Fruit fly (Drosophila melanogaster) S2 (cell line): ENCODE data around the gene CG6569.

ENCODE experiments used
- CG8478 ChIP-seq: fragments of >200 bp; optimal IDR thresholded peaks from 2 replicates; lab custom pipeline; 2018
- CTCF ChIP-seq, 2 experiments: fragments of >200 bp; optimal IDR thresholded peaks; 2 replicates each; lab custom pipeline; 2018

DNA sequence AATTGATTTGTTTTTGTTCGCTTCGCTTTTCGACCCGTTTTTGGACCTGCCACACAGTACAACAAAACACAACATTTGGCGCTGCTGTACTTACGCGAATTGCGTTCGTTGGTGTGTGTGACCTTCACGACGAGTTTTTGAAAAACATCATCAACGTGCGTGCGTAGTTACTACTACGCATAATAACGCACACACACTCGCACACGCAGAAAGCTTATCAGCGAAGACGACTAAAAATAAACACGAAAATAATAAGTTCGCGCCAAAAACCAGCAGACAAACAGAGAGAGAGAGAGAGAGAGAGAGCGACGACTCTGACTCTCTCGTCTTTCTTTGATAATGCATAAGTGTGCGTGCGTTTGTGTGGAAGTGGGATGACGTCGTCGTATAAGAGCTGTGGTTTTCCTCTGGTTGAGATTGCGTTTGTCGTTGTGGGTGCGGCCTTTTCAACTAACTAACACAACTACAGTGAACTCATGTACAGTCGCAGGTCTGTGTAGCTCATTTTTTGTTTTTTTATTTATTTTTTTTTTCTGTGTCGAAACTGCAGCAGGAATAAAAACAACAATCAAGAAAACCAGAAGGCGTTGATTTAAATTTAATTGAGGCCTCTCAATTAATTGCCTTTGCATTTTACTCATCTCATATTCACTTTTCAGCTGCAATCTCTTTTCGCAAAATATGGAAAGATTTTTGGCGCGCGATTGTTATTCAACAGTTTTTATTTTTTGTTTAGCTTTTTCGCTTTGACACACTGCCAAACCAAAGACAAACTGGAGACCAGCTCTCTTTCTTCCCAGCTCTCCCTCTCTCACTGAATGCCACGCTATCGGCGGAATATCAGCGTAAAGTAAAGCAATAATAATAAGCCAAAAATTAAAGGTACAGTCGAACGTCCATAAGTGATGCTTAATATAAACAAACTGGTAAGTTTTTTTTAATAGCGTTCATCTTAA, 13.8 kb downstream of the CG6569 start:
- TF ChIP-seq CG8478 (lab: Kevin White, UChicago) (no peak), CTCF (optimal IDR thresholded peaks at IDR 0.05; lab: Kevin White, UChicago) (no peak)
